Worm (Caenorhabditis elegans) whole organism, early embryonic: Measurements from ENCODE around the gene Y6G8.8.

Experiments
- B0310.2 ChIP-seq: sonication (generic microtip); optimal IDR thresholded peaks from 2 replicates; lab custom pipeline; 2016; ENCODE audit warnings: mild to moderate bottlenecking, missing genetic modification characterization, missing compliant biosample characterization
- F13C5.2 ChIP-seq: sonication (generic microtip); optimal IDR thresholded peaks from 2 replicates; lab custom pipeline; 2017; ENCODE audit warnings: mild to moderate bottlenecking, missing genetic modification characterization, inconsistent platforms, missing compliant biosample characterization
- aly-1 ChIP-seq: sonication (generic microtip); optimal IDR thresholded peaks from 2 replicates; lab custom pipeline; 2016; ENCODE audit warnings: missing genetic modification characterization, missing compliant biosample characterization
- ama-1 ChIP-seq: fragments of 150-350 bp; optimal IDR thresholded peaks from 2 replicates; lab custom pipeline; 2014
- ceh-13 ChIP-seq: fragments of 200-800 bp; sonication (Bioruptor generic); optimal IDR thresholded peaks from 2 replicates; lab custom pipeline; 2018; ENCODE audit warnings: mild to moderate bottlenecking, missing genetic modification characterization, missing compliant biosample characterization
- ceh-36 ChIP-seq: sonication (generic microtip); optimal IDR thresholded peaks from 2 replicates; lab custom pipeline; 2016; ENCODE audit warnings: missing genetic modification characterization, inconsistent platforms, missing compliant biosample characterization
- ets-7 ChIP-seq: sonication (generic microtip); optimal IDR thresholded peaks from 2 replicates; lab custom pipeline; 2016; ENCODE audit warnings: missing genotype, missing genetic modification characterization, missing compliant biosample characterization
- flt-1 ChIP-seq: fragments of 200-800 bp; sonication (Bioruptor generic); IDR thresholded peaks from 2 replicates; pipeline ENCODE4 v1.3.6; 2022; ENCODE audit warnings: missing genetic modification characterization, missing compliant biosample characterization
- hmbx-1 ChIP-seq: sonication (generic microtip); optimal IDR thresholded peaks from 2 replicates; lab custom pipeline; 2016; ENCODE audit warnings: mild to moderate bottlenecking, missing genetic modification characterization, missing compliant biosample characterization
- hmg-4 ChIP-seq: fragments of 200-800 bp; sonication (Bioruptor generic); optimal IDR thresholded peaks from 2 replicates; lab custom pipeline; 2018; ENCODE audit warnings: mild to moderate bottlenecking, missing genetic modification characterization, missing compliant biosample characterization
- hnd-1 ChIP-seq: sonication (generic microtip); optimal IDR thresholded peaks from 2 replicates; lab custom pipeline; 2016; ENCODE audit warnings: missing genetic modification characterization, missing compliant biosample characterization
- pes-1 ChIP-seq: fragments of 200-800 bp; sonication (Bioruptor generic); IDR thresholded peaks from 2 replicates; pipeline ENCODE4 v1.3.6; 2022; ENCODE audit warnings: missing genetic modification reagents, missing genetic modification characterization, missing compliant biosample characterization
- scrt-1 ChIP-seq: fragments of 200-800 bp; sonication (Bioruptor generic); IDR thresholded peaks from 2 replicates; pipeline ENCODE4 v1.3.6; 2022; ENCODE audit warnings: missing genetic modification characterization, missing compliant biosample characterization
- sea-1 ChIP-seq: fragments of 200-800 bp; sonication (Bioruptor generic); conservative IDR thresholded peaks from 2 replicates; pipeline ENCODE4 v1.3.6; 2022; ENCODE audit warnings: missing genetic modification characterization, missing compliant biosample characterization
- tbx-11 ChIP-seq: fragments of 200-800 bp; sonication (Bioruptor generic); IDR thresholded peaks from 2 replicates; pipeline ENCODE4 v1.3.6; 2022; ENCODE audit warnings: missing genetic modification characterization, missing compliant biosample characterization
- tbx-37 ChIP-seq: fragments of 200-800 bp; sonication (Bioruptor generic); conservative IDR thresholded peaks from 2 replicates; pipeline ENCODE4 v1.3.6; 2022; ENCODE audit warnings: missing genetic modification reagents, missing genetic modification characterization, missing compliant biosample characterization
- tra-4 ChIP-seq: sonication (generic microtip); optimal IDR thresholded peaks from 2 replicates; lab custom pipeline; 2017; ENCODE audit warnings: missing genetic modification characterization, missing compliant biosample characterization

Gene Y6G8.8

ce11 chrV:17655205-17655604, 34.8 kb downstream of the Y6G8.8 start:
- TF ChIP-seq ama-1 (lab: Kevin White, UChicago): no peak
- TF ChIP-seq tbx-11 (GFP tag; lab: Robert Waterston, UW): no peak
- TF ChIP-seq tra-4: no peak
- no peak for TF ChIP-seq F13C5.2 (tag; lab: Kevin White, UChicago)
- no peak for TF ChIP-seq hnd-1 (tag; lab: Kevin White, UChicago)
- TF ChIP-seq flt-1: no peak
- no peak for TF ChIP-seq sea-1
- TF ChIP-seq ets-7: no peak
- no peak for TF ChIP-seq hmg-4 (GFP tag; lab: Kevin White, UChicago)
- TF ChIP-seq ceh-13 (GFP tag; lab: Kevin White, UChicago): no peak
- no peak for TF ChIP-seq scrt-1 (GFP tag; lab: Robert Waterston, UW)
- no peak for TF ChIP-seq aly-1 (tag; lab: Kevin White, UChicago)
- TF ChIP-seq ceh-36 (tag; lab: Kevin White, UChicago): no peak
- no peak for TF ChIP-seq hmbx-1
- TF ChIP-seq pes-1 (GFP tag; lab: Robert Waterston, UW): no peak

- TF ChIP-seq scrt-1 (GFP tag; lab: Robert Waterston, UW) (no peak), hnd-1 (tag; lab: Kevin White, UChicago) (no peak), pes-1 (GFP tag; lab: Robert Waterston, UW) (no peak), hmbx-1 (no peak), tbx-11 (GFP tag; lab: Robert Waterston, UW) (no peak), ceh-13 (GFP tag; lab: Kevin White, UChicago) (no peak), sea-1 (no peak), flt-1 (no peak)
Observed at ce11 chrV:17658824-17659223, 38.5 kb downstream of the Y6G8.8 start.

- TF ChIP-seq tbx-11 (GFP tag; lab: Robert Waterston, UW): no peak
- no peak for TF ChIP-seq aly-1 (tag; lab: Kevin White, UChicago)
Observed at ce11 chrV:17659228-17659627, 38.9 kb downstream of the Y6G8.8 start, which contains the start of gene fbxa-108. fbxa-108 (minus strand) TSS chrV:17659385.

ce11 chrV:17660003-17660402, 39.6 kb downstream of the Y6G8.8 start, which contains the start of gene dgat-2:
dgat-2 (plus strand) TSS chrV:17660303.
- TF ChIP-seq hmbx-1 (no peak), ceh-36 (tag; lab: Kevin White, UChicago) (no peak), aly-1 (tag; lab: Kevin White, UChicago) (no peak), ama-1 (lab: Kevin White, UChicago) (no peak), ceh-13 (GFP tag; lab: Kevin White, UChicago) (no peak), tbx-37 (GFP tag; lab: Robert Waterston, UW) (no peak), hmg-4 (GFP tag; lab: Kevin White, UChicago) (no peak), tbx-11 (GFP tag; lab: Robert Waterston, UW) (no peak), sea-1 (no peak), scrt-1 (GFP tag; lab: Robert Waterston, UW) (no peak), tra-4 (no peak), B0310.2 (no peak), hnd-1 (tag; lab: Kevin White, UChicago) (no peak), ets-7 (no peak), pes-1 (GFP tag; lab: Robert Waterston, UW) (no peak), flt-1 (no peak), F13C5.2 (tag; lab: Kevin White, UChicago) (no peak)

- TF ChIP-seq hmg-4 (GFP tag; lab: Kevin White, UChicago) (no peak), ets-7 (no peak), hmbx-1 (no peak), B0310.2 (no peak), pes-1 (GFP tag; lab: Robert Waterston, UW) (no peak), tbx-37 (GFP tag; lab: Robert Waterston, UW) (no peak), ama-1 (lab: Kevin White, UChicago) (no peak), ceh-36 (tag; lab: Kevin White, UChicago) (no peak), scrt-1 (GFP tag; lab: Robert Waterston, UW) (no peak), aly-1 (tag; lab: Kevin White, UChicago) (no peak), tra-4 (no peak), ceh-13 (GFP tag; lab: Kevin White, UChicago) (no peak), tbx-11 (GFP tag; lab: Robert Waterston, UW) (no peak), F13C5.2 (tag; lab: Kevin White, UChicago) (no peak)
Observed at ce11 chrV:17662260-17662659, 41.9 kb downstream of the Y6G8.8 start.

- 0 out of 2 replicates have a peak, but pooled peaks have one; percentile 25 for TF ChIP-seq sea-1
- no peak for TF ChIP-seq ceh-13 (GFP tag; lab: Kevin White, UChicago)
Observed at ce11 chrV:17664367-17664766, 44.0 kb downstream of the Y6G8.8 start.

- TF ChIP-seq sea-1 (no peak), scrt-1 (GFP tag; lab: Robert Waterston, UW) (no peak), hmbx-1 (no peak), F13C5.2 (tag; lab: Kevin White, UChicago) (no peak), hmg-4 (GFP tag; lab: Kevin White, UChicago) (no peak), ceh-13 (GFP tag; lab: Kevin White, UChicago) (no peak), flt-1 (no peak), hnd-1 (tag; lab: Kevin White, UChicago) (no peak), tra-4 (no peak), ceh-36 (tag; lab: Kevin White, UChicago) (no peak), ama-1 (lab: Kevin White, UChicago) (no peak), pes-1 (GFP tag; lab: Robert Waterston, UW) (no peak), aly-1 (tag; lab: Kevin White, UChicago) (no peak)
Observed at ce11 chrV:17665906-17666305, 45.5 kb downstream of the Y6G8.8 start, which contains the start of gene F59A1.11. F59A1.11 (minus strand) TSS chrV:17666006.

- no peak for TF ChIP-seq scrt-1 (GFP tag; lab: Robert Waterston, UW)
- TF ChIP-seq ceh-36 (tag; lab: Kevin White, UChicago): no peak
- no peak for TF ChIP-seq hmg-4 (GFP tag; lab: Kevin White, UChicago)
- no peak for TF ChIP-seq ama-1 (lab: Kevin White, UChicago)
- no peak for TF ChIP-seq tbx-11 (GFP tag; lab: Robert Waterston, UW)
- TF ChIP-seq ceh-13 (GFP tag; lab: Kevin White, UChicago): no peak
Observed at ce11 chrV:17667676-17668075, 47.3 kb downstream of the Y6G8.8 start, which contains the start of gene F59A1.12. F59A1.12 (minus strand) TSS chrV:17667776.
